Fruit fly (Drosophila melanogaster) whole organism, embryonic: Measurements from ENCODE around the gene CG13032.

Source experiments
- Ada2b ChIP-seq: fragments of 200-800 bp; sonication (Bioruptor generic); IDR thresholded peaks from 2 replicates; pipeline ENCODE4 v1.3.6; 2022; ENCODE audit warnings: missing biosample characterization, missing genetic modification characterization
- BEAF-32 ChIP-seq: fragments of 200-800 bp; sonication (Bioruptor generic); optimal IDR thresholded peaks from 3 replicates; lab custom pipeline; 2017; ENCODE audit warnings: missing biosample characterization, missing genetic modification characterization, mild to moderate bottlenecking, moderate library complexity, missing genetic modification reagents
- CG11696 ChIP-seq: fragments of 200-800 bp; sonication (Bioruptor generic); IDR thresholded peaks from 2 replicates; pipeline ENCODE4 v1.3.6; 2022; ENCODE audit warnings: missing biosample characterization, missing genetic modification characterization
- CG12104 ChIP-seq: fragments of 200-800 bp; sonication (Bioruptor generic); optimal IDR thresholded peaks from 3 replicates; lab custom pipeline; 2016; ENCODE audit warnings: missing biosample characterization, missing genetic modification characterization
- CG1233 ChIP-seq: fragments of 200-800 bp; sonication (Bioruptor generic); optimal IDR thresholded peaks from 4 replicates; lab custom pipeline; 2018; ENCODE audit warnings: missing biosample characterization, mild to moderate bottlenecking, missing genetic modification characterization
- CG13296 ChIP-seq: fragments of 200-800 bp; sonication (Bioruptor generic); optimal IDR thresholded peaks from 3 replicates; lab custom pipeline; 2018; ENCODE audit warnings: missing biosample characterization, mild to moderate bottlenecking, missing genetic modification characterization
- CG13424 ChIP-seq: fragments of 200-800 bp; sonication (Bioruptor generic); optimal IDR thresholded peaks from 2 replicates; lab custom pipeline; 2019; ENCODE audit warnings: missing biosample characterization, mild to moderate bottlenecking, missing genetic modification characterization, moderate library complexity
- CG14965 ChIP-seq: fragments of 200-800 bp; sonication (Bioruptor generic); optimal IDR thresholded peaks from 2 replicates; lab custom pipeline; 2016; ENCODE audit warnings: missing biosample characterization, missing genetic modification characterization, borderline replicate concordance
- CG1602 ChIP-seq: fragments of 200-800 bp; sonication (Bioruptor generic); optimal IDR thresholded peaks from 3 replicates; lab custom pipeline; 2016; ENCODE audit warnings: missing biosample characterization, missing genetic modification characterization
- CG16815 ChIP-seq: fragments of 200-800 bp; sonication (Bioruptor generic); optimal IDR thresholded peaks from 3 replicates; lab custom pipeline; 2017; ENCODE audit warnings: missing biosample characterization, mild to moderate bottlenecking, missing genetic modification characterization
- CG2199 ChIP-seq: fragments of 200-800 bp; sonication (Bioruptor generic); IDR thresholded peaks from 3 replicates; pipeline ENCODE4 v1.3.6; 2022; ENCODE audit warnings: missing biosample characterization, missing genetic modification characterization
- CG2712 ChIP-seq: fragments of 200-800 bp; optimal IDR thresholded peaks from 3 replicates; lab custom pipeline; 2019; ENCODE audit warnings: missing biosample characterization, mild to moderate bottlenecking, missing genetic modification characterization, moderate library complexity
- CG2889 ChIP-seq: fragments of 200-800 bp; sonication (Bioruptor generic); IDR thresholded peaks from 3 replicates; pipeline ENCODE4 v1.3.6; 2022; ENCODE audit warnings: missing biosample characterization, missing genetic modification characterization
- CG34224 ChIP-seq: fragments of 200-800 bp; sonication (Bioruptor generic); IDR thresholded peaks from 3 replicates; pipeline ENCODE4 v1.3.6; 2022; ENCODE audit warnings: missing biosample characterization, missing genetic modification characterization; ENCODE audit not compliant: partially characterized antibody
- CG4282 ChIP-seq: fragments of 200-800 bp; sonication (Bioruptor generic); optimal IDR thresholded peaks from 2 replicates; lab custom pipeline; 2016; ENCODE audit warnings: missing biosample characterization, missing genetic modification characterization
- CG6254 ChIP-seq: fragments of 200-800 bp; sonication (Bioruptor generic); optimal IDR thresholded peaks from 3 replicates; lab custom pipeline; 2017; ENCODE audit warnings: mild to moderate bottlenecking, missing biosample characterization, missing genetic modification reagents, missing genetic modification characterization
- CG7556 ChIP-seq: fragments of 200-800 bp; sonication (Bioruptor generic); optimal IDR thresholded peaks from 2 replicates; lab custom pipeline; 2017; ENCODE audit warnings: missing biosample characterization, mild to moderate bottlenecking, missing genetic modification characterization
- CG7928 ChIP-seq: fragments of 200-800 bp; sonication (Bioruptor generic); optimal IDR thresholded peaks from 2 replicates; lab custom pipeline; 2017; ENCODE audit warnings: missing biosample characterization, mild to moderate bottlenecking, missing genetic modification characterization
- CG9609 ChIP-seq: fragments of 200-800 bp; sonication (Bioruptor generic); optimal IDR thresholded peaks from 3 replicates; lab custom pipeline; 2016; ENCODE audit warnings: missing biosample characterization, missing genetic modification characterization
- CG9932 ChIP-seq: fragments of 200-800 bp; sonication (Bioruptor generic); IDR thresholded peaks from 2 replicates; pipeline ENCODE4 v1.3.6; 2022; ENCODE audit warnings: missing biosample characterization, missing genetic modification characterization
- CkIIα-i1 ChIP-seq: fragments of 200-800 bp; sonication (Bioruptor generic); IDR thresholded peaks from 2 replicates; pipeline ENCODE4 v1.3.6; 2022; ENCODE audit warnings: missing biosample characterization, missing genetic modification characterization
- CrebB ChIP-seq: fragments of 200-800 bp; sonication (Bioruptor generic); optimal IDR thresholded peaks from 3 replicates; lab custom pipeline; 2018; ENCODE audit warnings: missing biosample characterization, mild to moderate bottlenecking, missing genetic modification characterization
- Dad ChIP-seq: fragments of 200-800 bp; sonication (Bioruptor generic); optimal IDR thresholded peaks from 3 replicates; lab custom pipeline; 2016; ENCODE audit warnings: missing biosample characterization, missing genetic modification characterization
- Doc2 ChIP-seq: fragments of 200-800 bp; sonication (Bioruptor generic); IDR thresholded peaks from 2 replicates; pipeline ENCODE4 v1.3.6; 2022; ENCODE audit warnings: missing biosample characterization, missing genetic modification characterization
- Dref ChIP-seq: fragments of 200-800 bp; sonication (Bioruptor generic); IDR thresholded peaks from 2 replicates; pipeline ENCODE4 v1.3.6; 2022; ENCODE audit warnings: missing biosample characterization, missing genetic modification characterization
- Fer1 ChIP-seq: fragments of 200-800 bp; sonication (Bioruptor generic); optimal IDR thresholded peaks from 2 replicates; lab custom pipeline; 2017; ENCODE audit warnings: missing biosample characterization, mild to moderate bottlenecking, missing genetic modification characterization
- Fer3 ChIP-seq: fragments of 200-800 bp; sonication (Bioruptor generic); optimal IDR thresholded peaks from 2 replicates; lab custom pipeline; 2018; ENCODE audit warnings: missing biosample characterization, mild to moderate bottlenecking, missing genetic modification characterization, moderate library complexity
- HLH4C ChIP-seq: fragments of 200-800 bp; sonication (Bioruptor generic); IDR thresholded peaks from 3 replicates; pipeline ENCODE4 v1.3.6; 2022; ENCODE audit warnings: missing biosample characterization, missing genetic modification characterization; ENCODE audit not compliant: partially characterized antibody
- Max ChIP-seq: fragments of 200-800 bp; sonication (Bioruptor generic); optimal IDR thresholded peaks from 2 replicates; lab custom pipeline; 2016; ENCODE audit warnings: missing biosample characterization, mild to moderate bottlenecking, missing genetic modification characterization
- Med ChIP-seq: fragments of 200-800 bp; sonication (Bioruptor generic); peaks from one replicate; lab custom pipeline; 2016; ENCODE audit warnings: missing biosample characterization, missing genetic modification characterization, mild to moderate bottlenecking, inconsistent platforms, moderate library complexity
- Ssrp ChIP-seq: fragments of 200-800 bp; sonication (Bioruptor generic); optimal IDR thresholded peaks from 2 replicates; lab custom pipeline; 2018; ENCODE audit warnings: missing biosample characterization, mild to moderate bottlenecking, missing genetic modification characterization, moderate library complexity
- ab ChIP-seq: fragments of 200-800 bp; sonication (Bioruptor generic); optimal IDR thresholded peaks from 2 replicates; lab custom pipeline; 2016; ENCODE audit warnings: missing biosample characterization, missing genetic modification characterization
- ac ChIP-seq: fragments of 200-800 bp; sonication (Bioruptor generic); optimal IDR thresholded peaks from 3 replicates; lab custom pipeline; 2017; ENCODE audit warnings: missing biosample characterization, mild to moderate bottlenecking, missing genetic modification characterization
- bab2 ChIP-seq: fragments of 200-800 bp; sonication (Bioruptor generic); optimal IDR thresholded peaks from 2 replicates; lab custom pipeline; 2016; ENCODE audit warnings: missing biosample characterization, missing genetic modification characterization
- chn ChIP-seq: fragments of 200-800 bp; sonication (Bioruptor generic); optimal IDR thresholded peaks from 2 replicates; lab custom pipeline; 2016; ENCODE audit warnings: missing biosample characterization, missing genetic modification characterization
- emc ChIP-seq: fragments of 200-800 bp; sonication (Bioruptor generic); optimal IDR thresholded peaks from 2 replicates; lab custom pipeline; 2016; ENCODE audit warnings: missing biosample characterization, missing genetic modification characterization
- en ChIP-seq: fragments of 200-800 bp; sonication (Bioruptor generic); optimal IDR thresholded peaks from 2 replicates; lab custom pipeline; 2016; ENCODE audit warnings: missing biosample characterization, missing genetic modification characterization
- fd102C ChIP-seq: fragments of 200-800 bp; sonication (Bioruptor generic); optimal IDR thresholded peaks from 2 replicates; lab custom pipeline; 2018; ENCODE audit warnings: missing biosample characterization, mild to moderate bottlenecking, missing genetic modification characterization, moderate library complexity
- fd64A ChIP-seq: fragments of 200-800 bp; sonication (Bioruptor generic); optimal IDR thresholded peaks from 3 replicates; lab custom pipeline; 2018; ENCODE audit warnings: missing biosample characterization, mild to moderate bottlenecking, missing genetic modification characterization
- h ChIP-seq: fragments of >200 bp; optimal IDR thresholded peaks from 2 replicates; lab custom pipeline; 2017
- jing ChIP-seq: fragments of 200-800 bp; sonication (Bioruptor generic); optimal IDR thresholded peaks from 2 replicates; lab custom pipeline; 2018; ENCODE audit warnings: missing biosample characterization, mild to moderate bottlenecking, missing genetic modification characterization
- kay ChIP-seq: fragments of 200-800 bp; sonication (Bioruptor generic); optimal IDR thresholded peaks from 2 replicates; lab custom pipeline; 2016; ENCODE audit warnings: missing biosample characterization, missing genetic modification characterization
- lola ChIP-seq, 3 experiments: fragments of >200 bp in 2 of 3; fragments of 200-800 bp in 1 of 3; sonication (Bioruptor generic) in 1 of 3; optimal IDR thresholded peaks; 2 replicates each; lab custom pipeline; 2017 to 2019; ENCODE audit warnings: missing biosample characterization in 3 of 3, missing genetic modification characterization in 3 of 3, mild to moderate bottlenecking in 1 of 3, moderate library complexity in 1 of 3
- nmo ChIP-seq: fragments of 200-800 bp; sonication (Bioruptor generic); optimal IDR thresholded peaks from 2 replicates; lab custom pipeline; 2018; ENCODE audit warnings: missing biosample characterization, mild to moderate bottlenecking, missing genetic modification characterization, moderate library complexity
- repo ChIP-seq: fragments of 200-800 bp; sonication (Bioruptor generic); optimal IDR thresholded peaks from 2 replicates; lab custom pipeline; 2016; ENCODE audit warnings: missing biosample characterization, missing genetic modification characterization
- sisA ChIP-seq: fragments of 200-800 bp; sonication (Bioruptor generic); IDR thresholded peaks from 2 replicates; pipeline ENCODE4 v1.3.6; 2022; ENCODE audit warnings: missing biosample characterization, missing genetic modification characterization
- slp2 ChIP-seq: fragments of 200-800 bp; sonication (Bioruptor generic); optimal IDR thresholded peaks from 2 replicates; lab custom pipeline; 2016; ENCODE audit warnings: missing biosample characterization, missing genetic modification characterization
- toy ChIP-seq: fragments of 200-800 bp; sonication (Bioruptor generic); IDR thresholded peaks from 2 replicates; pipeline ENCODE4 v1.3.6; 2022; ENCODE audit warnings: missing biosample characterization, missing genetic modification characterization
- usp ChIP-seq: fragments of >200 bp; optimal IDR thresholded peaks from 2 replicates; lab custom pipeline; 2017; ENCODE audit warnings: missing biosample characterization, missing genetic modification characterization

CG13032 gene

dm6 chr3L:16659959-16660870 lies 13.5 kb upstream of the CG13032 start (continued):
- TF ChIP-seq HLH4C (GFP tag; lab: Robert Waterston, UW): no peak
- peak; percentile 97 for TF ChIP-seq CG1602 (GFP tag; lab: Kevin White, UChicago)
- TF ChIP-seq CG9609 (GFP tag; lab: Kevin White, UChicago): peak; percentile 79
- peak; percentile 98 for TF ChIP-seq Med (GFP tag; lab: Kevin White, UChicago)
- peak; percentile 97 for TF ChIP-seq Fer1
- peak; percentile 98 for TF ChIP-seq CG12104
- peak; percentile 63 for TF ChIP-seq CG4282 (GFP tag; lab: Kevin White, UChicago)
- TF ChIP-seq CG9932 (GFP tag; lab: Robert Waterston, UW): peak; percentile 91
- peak; percentile 77 for TF ChIP-seq CG7928 (GFP tag; lab: Kevin White, UChicago)
- peak; percentile 97 for TF ChIP-seq CG13296
- TF ChIP-seq slp2 (GFP tag; lab: Kevin White, UChicago): peak; percentile 84
- peak; percentile 95 for TF ChIP-seq chn (GFP tag; lab: Kevin White, UChicago)
- peak; percentile 69 for TF ChIP-seq CkIIα-i1 (GFP tag; lab: Robert Waterston, UW)
- TF ChIP-seq kay: peak; percentile 86
- peak; percentile 4 for TF ChIP-seq BEAF-32 (GFP tag; lab: Kevin White, UChicago)
- no peak for TF ChIP-seq h
- TF ChIP-seq toy (GFP tag; lab: Robert Waterston, UW): peak; percentile 83
- TF ChIP-seq repo (GFP tag; lab: Kevin White, UChicago): peak; percentile 90
- peak; percentile 86 for TF ChIP-seq emc (GFP tag; lab: Kevin White, UChicago)
- peak; percentile 71 for TF ChIP-seq CG14965
- peak; percentile 93 for TF ChIP-seq CG2889
- TF ChIP-seq Dref (GFP tag; lab: Robert Waterston, UW): no peak
- peak; percentile 99 for TF ChIP-seq nmo (GFP tag; lab: Kevin White, UChicago)
- peak; percentile 68 for TF ChIP-seq ab (GFP tag; lab: Kevin White, UChicago)
- peak; percentile 98 for TF ChIP-seq Max
- peak; percentile 94 for TF ChIP-seq Dad
- TF ChIP-seq en (GFP tag; lab: Kevin White, UChicago): peak; percentile 89
- TF ChIP-seq CrebB (tag; lab: Kevin White, UChicago): peak; percentile 78
- peak; percentile 96 for TF ChIP-seq sisA (GFP tag; lab: Robert Waterston, UW)
- peak; percentile 98 for TF ChIP-seq CG1233 (GFP tag; lab: Kevin White, UChicago)
- peak; percentile 93 for TF ChIP-seq fd64A (GFP tag; lab: Kevin White, UChicago)
- peak; percentile 95 for TF ChIP-seq Fer3 (tag; lab: Kevin White, UChicago)
- peak; percentile 94 for TF ChIP-seq CG2199 (GFP tag; lab: Robert Waterston, UW)
- peak; percentile 46 for TF ChIP-seq fd102C
- peak; percentile 81 for TF ChIP-seq ac (GFP tag; lab: Kevin White, UChicago)
- peak; percentile 97 for TF ChIP-seq CG2712 (tag; lab: Kevin White, UChicago)
- peak; percentile 82 for TF ChIP-seq Doc2 (GFP tag; lab: Robert Waterston, UW)
- peak; percentile 97 for TF ChIP-seq Ssrp (tag; lab: Kevin White, UChicago)
- peak in 1 of 3 experiments; percentile 96 for TF ChIP-seq lola (GFP tag; optimal IDR thresholded peaks at IDR 0.05; lab: Kevin White, UChicago)
- TF ChIP-seq CG34224 (GFP tag; lab: Robert Waterston, UW): no peak
- TF ChIP-seq CG16815 (GFP tag; lab: Kevin White, UChicago): peak; percentile 94
- peak; percentile 91 for TF ChIP-seq Ada2b (GFP tag; lab: Robert Waterston, UW)
- peak; percentile 99 for TF ChIP-seq CG7556 (GFP tag; lab: Kevin White, UChicago)
- peak; percentile 88 for TF ChIP-seq CG11696 (GFP tag; lab: Robert Waterston, UW)
- TF ChIP-seq CG6254 (GFP tag; lab: Kevin White, UChicago): peak; percentile 96
- peak; percentile 95 for TF ChIP-seq bab2
- TF ChIP-seq jing (GFP tag; lab: Kevin White, UChicago): peak; percentile 90
- TF ChIP-seq usp (GFP tag; lab: Kevin White, UChicago): no peak
- peak; percentile 98 for TF ChIP-seq CG13424
